Worm (Caenorhabditis elegans) whole organism, L4 larva: ENCODE results near the gene npr-37.

Source experiments
- dmd-8 ChIP-seq: fragments of 200-800 bp; sonication (Bioruptor generic); IDR thresholded peaks from 2 replicates; pipeline ENCODE4 v1.3.6; 2022; ENCODE audit warnings: missing genetic modification characterization, missing compliant biosample characterization
- fkh-10 ChIP-seq: fragments of 150-350 bp; optimal IDR thresholded peaks from 2 replicates; lab custom pipeline; 2014; ENCODE audit warnings: missing biosample characterization, missing genetic modification reagents, missing genetic modification characterization
- fos-1 ChIP-seq: fragments of 150-350 bp; optimal IDR thresholded peaks from 2 replicates; lab custom pipeline; 2014; ENCODE audit warnings: missing biosample characterization, missing genetic modification characterization
- lin-38 ChIP-seq: fragments of 200-800 bp; sonication (Bioruptor generic); IDR thresholded peaks from 2 replicates; pipeline ENCODE4 v1.3.6; 2022; ENCODE audit warnings: missing genetic modification reagents, missing genetic modification characterization, missing compliant biosample characterization
- lin-39 ChIP-seq: fragments of 150-350 bp; optimal IDR thresholded peaks from 2 replicates; lab custom pipeline; 2014; ENCODE audit warnings: missing biosample characterization, missing genetic modification reagents, missing genetic modification characterization
- lsy-2 ChIP-seq, 2 experiments: fragments of 150-350 bp in 1 of 2; sonication (generic microtip) in 1 of 2; optimal IDR thresholded peaks; 2 replicates each; lab custom pipeline; 2014 to 2017; ENCODE audit warnings: missing biosample characterization in 2 of 2, missing genetic modification characterization in 2 of 2
- pha-4 ChIP-seq, 2 experiments: fragments of 150-350 bp in 1 of 2; fragments of 200-800 bp in 1 of 2; sonication (Bioruptor generic) in 1 of 2; IDR thresholded peaks in 1 of 2; optimal IDR thresholded peaks in 1 of 2; 2 replicates each; pipeline versions ENCODE4 v1.3.6 to Lab custom; 2014 to 2022; ENCODE audit warnings: missing genetic modification characterization in 2 of 2, missing genetic modification reagents in 2 of 2, missing biosample characterization in 1 of 2, missing compliant biosample characterization in 1 of 2
- snpc-4 ChIP-seq: fragments of 150-350 bp; optimal IDR thresholded peaks from 2 replicates; lab custom pipeline; 2014; ENCODE audit warnings: missing biosample characterization, missing genetic modification characterization

DNA sequence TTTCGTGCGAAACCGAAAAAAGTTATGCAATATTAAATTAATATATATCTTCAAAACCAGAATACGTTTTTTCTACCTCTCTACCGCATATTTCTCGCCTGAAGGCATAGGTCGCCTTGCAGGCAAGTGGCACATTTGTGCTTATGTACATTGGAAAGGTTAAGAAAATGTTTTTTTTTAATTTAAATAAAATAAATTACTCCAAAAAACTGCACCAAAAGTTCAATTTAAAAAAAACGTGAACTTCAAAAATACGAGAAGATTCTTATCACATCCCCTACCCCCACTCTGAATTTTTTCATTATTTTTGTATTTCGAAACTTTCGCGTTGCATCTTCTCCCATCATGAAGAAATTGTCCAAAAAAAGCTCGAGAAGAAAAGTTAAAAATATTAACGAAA lies 43.4 kb upstream of the npr-37 start, which contains the start of gene W03G1.2:
- no peak for TF ChIP-seq fos-1 (tag; lab: Kevin White, UChicago)
- TF ChIP-seq lsy-2 (tag; optimal IDR thresholded peaks at IDR 0.05; lab: Kevin White, UChicago), result no peak
- no peak for TF ChIP-seq lin-38 (GFP tag; lab: Robert Waterston, UW)
- no peak for TF ChIP-seq pha-4 (GFP tag; IDR thresholded peaks at IDR 0.05; lab: Robert Waterston, UW)
- TF ChIP-seq pha-4 (tag; optimal IDR thresholded peaks at IDR 0.05; lab: Kevin White, UChicago), result no peak
- no peak for TF ChIP-seq dmd-8
- TF ChIP-seq fkh-10 (GFP tag; lab: Kevin White, UChicago), result no peak
- no peak for TF ChIP-seq lin-39 (tag; lab: Kevin White, UChicago)
- no peak for TF ChIP-seq snpc-4
